Worm (Caenorhabditis elegans) whole organism, L2 larva: ENCODE measurements around the gene smi-1.

Experiments
- ZK546.5 ChIP-seq: sonication (generic microtip); optimal IDR thresholded peaks from 2 replicates; lab custom pipeline; 2017; ENCODE audit warnings: missing biosample characterization, missing genetic modification characterization
- ceh-16 ChIP-seq: fragments of 150-350 bp; optimal IDR thresholded peaks from 2 replicates; lab custom pipeline; 2014; ENCODE audit warnings: missing biosample characterization, missing genetic modification characterization
- ceh-82 ChIP-seq: fragments of 150-350 bp; optimal IDR thresholded peaks from 2 replicates; lab custom pipeline; 2014; ENCODE audit warnings: missing biosample characterization, missing genetic modification characterization
- dmd-4 ChIP-seq: sonication (generic microtip); optimal IDR thresholded peaks from 2 replicates; lab custom pipeline; 2017; ENCODE audit warnings: missing biosample characterization, missing genetic modification characterization
- fos-1 ChIP-seq: fragments of 150-350 bp; optimal IDR thresholded peaks from 2 replicates; lab custom pipeline; 2014; ENCODE audit warnings: missing biosample characterization, missing genetic modification characterization
- gmeb-1 ChIP-seq: fragments of 150-350 bp; optimal IDR thresholded peaks from 2 replicates; lab custom pipeline; 2014; ENCODE audit warnings: missing biosample characterization, missing genetic modification characterization
- lin-13 ChIP-seq: fragments of 150-350 bp; optimal IDR thresholded peaks from 2 replicates; lab custom pipeline; 2014; ENCODE audit warnings: missing biosample characterization, missing genetic modification reagents, missing genetic modification characterization
- lin-39 ChIP-seq: fragments of 150-350 bp; optimal IDR thresholded peaks from 2 replicates; lab custom pipeline; 2014; ENCODE audit warnings: missing biosample characterization, missing genetic modification reagents, missing genetic modification characterization
- nhr-21 ChIP-seq: fragments of 150-350 bp; optimal IDR thresholded peaks from 2 replicates; lab custom pipeline; 2014; ENCODE audit warnings: missing biosample characterization, missing genetic modification characterization
- nhr-77 ChIP-seq: fragments of 150-350 bp; optimal IDR thresholded peaks from 2 replicates; lab custom pipeline; 2014; ENCODE audit warnings: missing biosample characterization, missing genetic modification characterization
- unc-39 ChIP-seq: fragments of 150-350 bp; optimal IDR thresholded peaks from 2 replicates; lab custom pipeline; 2014; ENCODE audit warnings: missing biosample characterization, missing genetic modification characterization
- unc-62 ChIP-seq: fragments of 150-350 bp; optimal IDR thresholded peaks from 2 replicates; lab custom pipeline; 2014; ENCODE audit warnings: missing biosample characterization, missing genetic modification reagents, missing genetic modification characterization
- ztf-4 ChIP-seq: fragments of 150-350 bp; optimal IDR thresholded peaks from 2 replicates; lab custom pipeline; 2014; ENCODE audit warnings: missing biosample characterization, missing genetic modification characterization

- TF ChIP-seq nhr-21 (tag; lab: Kevin White, UChicago) (no peak), ceh-82 (tag; lab: Kevin White, UChicago) (no peak), unc-62 (GFP tag; lab: Kevin White, UChicago) (no peak), gmeb-1 (tag; lab: Kevin White, UChicago) (no peak), ceh-16 (no peak), nhr-77 (no peak), dmd-4 (tag; lab: Kevin White, UChicago) (no peak), unc-39 (tag; lab: Kevin White, UChicago) (no peak), lin-39 (tag; lab: Kevin White, UChicago) (no peak), fos-1 (no peak), lin-13 (GFP tag; lab: Kevin White, UChicago) (no peak), ztf-4 (tag; lab: Kevin White, UChicago) (no peak), ZK546.5 (tag; lab: Kevin White, UChicago) (no peak)
Observed at ce11 chrIII:1855092-1855491, 23.1 kb upstream of the smi-1 start, which contains the start of gene hlh-33.
